Worm (Caenorhabditis elegans) whole organism, L3 larva: ENCODE results near the gene T15H9.4.

Experiments used
- R02D3.7 ChIP-seq: fragments of 150-350 bp; optimal IDR thresholded peaks from 2 replicates; lab custom pipeline; 2014; ENCODE audit warnings: missing biosample characterization, missing genetic modification characterization
- ZK546.5 ChIP-seq: sonication (generic microtip); optimal IDR thresholded peaks from 2 replicates; lab custom pipeline; 2017; ENCODE audit warnings: missing biosample characterization, missing genetic modification characterization
- aly-2 ChIP-seq: fragments of 150-350 bp; optimal IDR thresholded peaks from 2 replicates; lab custom pipeline; 2014; ENCODE audit warnings: missing biosample characterization, missing genetic modification characterization
- ama-1 ChIP-seq: fragments of 150-350 bp; optimal IDR thresholded peaks from 2 replicates; lab custom pipeline; 2018
- ceh-16 ChIP-seq: sonication (generic microtip); optimal IDR thresholded peaks from 2 replicates; lab custom pipeline; 2017; ENCODE audit warnings: missing biosample characterization, missing genetic modification characterization
- ceh-28 ChIP-seq: fragments of 150-350 bp; optimal IDR thresholded peaks from 2 replicates; lab custom pipeline; 2014; ENCODE audit warnings: missing biosample characterization, missing genetic modification reagents, missing genetic modification characterization
- ceh-82 ChIP-seq: fragments of 150-350 bp; optimal IDR thresholded peaks from 2 replicates; lab custom pipeline; 2014; ENCODE audit warnings: missing biosample characterization, missing genetic modification characterization
- ceh-9 ChIP-seq: sonication (generic microtip); optimal IDR thresholded peaks from 2 replicates; lab custom pipeline; 2018; ENCODE audit warnings: missing biosample characterization, missing genetic modification characterization
- daf-12 ChIP-seq: fragments of 150-350 bp; optimal IDR thresholded peaks from 2 replicates; lab custom pipeline; 2014; ENCODE audit warnings: missing biosample characterization, missing genetic modification reagents, missing genetic modification characterization
- egl-27 ChIP-seq: sonication (generic microtip); optimal IDR thresholded peaks from 4 replicates; lab custom pipeline; 2017; ENCODE audit warnings: missing biosample characterization, missing genetic modification reagents, missing genetic modification characterization
- egl-5 ChIP-seq: fragments of 150-350 bp; optimal IDR thresholded peaks from 2 replicates; lab custom pipeline; 2017; ENCODE audit warnings: missing biosample characterization, missing genetic modification reagents, missing genetic modification characterization, inconsistent platforms
- elt-1 ChIP-seq: fragments of 150-350 bp; optimal IDR thresholded peaks from 2 replicates; lab custom pipeline; 2014; ENCODE audit warnings: missing biosample characterization, missing genetic modification characterization
- elt-2 ChIP-seq: sonication (generic microtip); optimal IDR thresholded peaks from 2 replicates; lab custom pipeline; 2016; ENCODE audit warnings: missing genetic modification reagents, mild to moderate bottlenecking, missing genetic modification characterization, missing compliant biosample characterization
- eor-1 ChIP-seq, 2 experiments: fragments of 150-350 bp; optimal IDR thresholded peaks; 2 replicates each; lab custom pipeline; 2014 to 2018; ENCODE audit warnings: missing biosample characterization in 2 of 2, missing genetic modification characterization in 2 of 2
- fkh-10 ChIP-seq: sonication (generic microtip); optimal IDR thresholded peaks from 2 replicates; lab custom pipeline; 2017; ENCODE audit warnings: missing biosample characterization, missing genetic modification reagents, missing genetic modification characterization
- fkh-2 ChIP-seq: fragments of 150-350 bp; optimal IDR thresholded peaks from 2 replicates; lab custom pipeline; 2014; ENCODE audit warnings: missing biosample characterization, missing genetic modification reagents, missing genetic modification characterization
- fos-1 ChIP-seq: fragments of 150-350 bp; optimal IDR thresholded peaks from 2 replicates; lab custom pipeline; 2014; ENCODE audit warnings: missing biosample characterization, missing genetic modification characterization
- hmg-11 ChIP-seq: sonication (generic microtip); optimal IDR thresholded peaks from 2 replicates; lab custom pipeline; 2016; ENCODE audit warnings: missing genetic modification characterization, missing compliant biosample characterization
- jun-1 ChIP-seq: fragments of 150-350 bp; optimal IDR thresholded peaks from 2 replicates; lab custom pipeline; 2014; ENCODE audit warnings: missing biosample characterization, missing genetic modification reagents, missing genetic modification characterization
- lin-39 ChIP-seq: fragments of 150-350 bp; optimal IDR thresholded peaks from 2 replicates; lab custom pipeline; 2018; ENCODE audit warnings: missing biosample characterization, missing genetic modification reagents, missing genetic modification characterization
- lsy-12 ChIP-seq: sonication (generic microtip); optimal IDR thresholded peaks from 2 replicates; lab custom pipeline; 2016; ENCODE audit warnings: mild to moderate bottlenecking, missing genetic modification characterization, missing compliant biosample characterization
- mdl-1 ChIP-seq: fragments of 150-350 bp; optimal IDR thresholded peaks from 2 replicates; lab custom pipeline; 2014; ENCODE audit warnings: missing biosample characterization, missing genetic modification characterization
- mml-1 ChIP-seq: fragments of 150-350 bp; sonication (generic microtip); optimal IDR thresholded peaks from 3 replicates; lab custom pipeline; 2014; ENCODE audit warnings: missing biosample characterization, missing genetic modification characterization
- nfya-1 ChIP-seq: sonication (generic microtip); optimal IDR thresholded peaks from 2 replicates; lab custom pipeline; 2017; ENCODE audit warnings: missing genetic modification characterization, mild to moderate bottlenecking, missing compliant biosample characterization, antibody characterized with exemption, moderate library complexity; ENCODE audit not compliant: insufficient read depth
- nhr-11 ChIP-seq: fragments of 150-350 bp; optimal IDR thresholded peaks from 2 replicates; lab custom pipeline; 2014; ENCODE audit warnings: missing biosample characterization, missing genetic modification characterization
- nhr-23 ChIP-seq: fragments of 150-350 bp; optimal IDR thresholded peaks from 2 replicates; lab custom pipeline; 2014; ENCODE audit warnings: missing biosample characterization, missing genetic modification reagents, missing genetic modification characterization
- nhr-237 ChIP-seq: fragments of 150-350 bp; optimal IDR thresholded peaks from 2 replicates; lab custom pipeline; 2014; ENCODE audit warnings: missing biosample characterization, missing genetic modification characterization
- nhr-25 ChIP-seq: sonication (generic microtip); optimal IDR thresholded peaks from 2 replicates; lab custom pipeline; 2017; ENCODE audit warnings: missing biosample characterization, missing genetic modification characterization
- nhr-28 ChIP-seq: fragments of 150-350 bp; optimal IDR thresholded peaks from 2 replicates; lab custom pipeline; 2014; ENCODE audit warnings: missing biosample characterization, missing genetic modification characterization
- nhr-43 ChIP-seq: sonication (generic microtip); optimal IDR thresholded peaks from 2 replicates; lab custom pipeline; 2016; ENCODE audit warnings: mild to moderate bottlenecking, missing genetic modification characterization, missing compliant biosample characterization; ENCODE audit not compliant: poor library complexity, severe bottlenecking
- nhr-76 ChIP-seq: fragments of 150-350 bp; sonication (generic microtip); optimal IDR thresholded peaks from 5 replicates; lab custom pipeline; 2014; ENCODE audit warnings: missing biosample characterization, missing genetic modification characterization
- nhr-77 ChIP-seq: fragments of 150-350 bp; optimal IDR thresholded peaks from 2 replicates; lab custom pipeline; 2014; ENCODE audit warnings: missing biosample characterization, missing genetic modification characterization
- pha-4 ChIP-seq: fragments of 150-350 bp; optimal IDR thresholded peaks from 2 replicates; lab custom pipeline; 2014; ENCODE audit warnings: missing biosample characterization, missing genetic modification reagents, missing genetic modification characterization
- skn-1 ChIP-seq: fragments of 150-350 bp; optimal IDR thresholded peaks from 2 replicates; lab custom pipeline; 2014; ENCODE audit warnings: missing biosample characterization, missing genetic modification characterization
- snpc-4 ChIP-seq: fragments of 150-350 bp; optimal IDR thresholded peaks from 2 replicates; lab custom pipeline; 2014; ENCODE audit warnings: missing biosample characterization, missing genetic modification characterization
- tbx-2 ChIP-seq: sonication (generic microtip); optimal IDR thresholded peaks from 2 replicates; lab custom pipeline; 2016; ENCODE audit warnings: mild to moderate bottlenecking, missing genetic modification characterization, missing compliant biosample characterization
- unc-39 ChIP-seq: sonication (generic microtip); optimal IDR thresholded peaks from 4 replicates; lab custom pipeline; 2017; ENCODE audit warnings: missing biosample characterization, missing genetic modification characterization
- ztf-11 ChIP-seq: fragments of 150-350 bp; optimal IDR thresholded peaks from 2 replicates; lab custom pipeline; 2014; ENCODE audit warnings: missing biosample characterization, missing genetic modification characterization
- ztf-4 ChIP-seq: fragments of 150-350 bp; optimal IDR thresholded peaks from 2 replicates; lab custom pipeline; 2014; ENCODE audit warnings: missing biosample characterization, missing genetic modification characterization

T15H9.4 gene

DNA sequence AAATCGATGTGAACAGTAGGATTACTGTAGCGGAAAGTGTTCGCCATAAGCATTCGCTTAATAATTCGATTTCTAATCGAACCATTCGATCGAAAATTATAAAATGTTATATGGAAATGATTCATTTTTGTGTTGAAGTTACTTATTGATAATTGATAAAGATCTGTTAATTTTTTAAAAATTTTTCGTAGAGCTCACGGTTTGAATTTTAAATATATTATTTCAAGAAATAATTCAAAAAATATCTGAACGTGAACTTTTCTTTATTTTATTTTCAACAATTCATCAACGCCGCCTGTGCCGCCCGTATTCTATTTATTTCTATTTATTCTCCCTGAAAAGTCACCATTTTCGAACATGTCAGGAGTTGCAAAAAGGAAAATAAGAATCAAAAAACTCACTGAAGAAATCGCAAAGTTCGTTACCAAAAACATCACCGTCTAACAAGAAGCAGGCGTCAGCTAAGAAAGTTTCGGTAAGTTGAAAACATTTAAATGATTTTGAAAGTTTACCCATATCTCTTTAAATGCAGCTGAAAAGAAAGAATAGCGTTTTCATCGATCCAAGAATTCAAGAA is at the start of gene T15H9.4, which contains the start of gene T15H9.5:
T15H9.4 (plus strand) TSS at position 527 of the 577 bp plus-strand sequence.
T15H9.5 (minus strand) TSS at position 101 of the 577 bp plus-strand sequence.
- no peak for TF ChIP-seq eor-1 (tag; optimal IDR thresholded peaks at IDR 0.05; lab: Kevin White, UChicago)
- no peak for TF ChIP-seq nhr-11
- no peak for TF ChIP-seq nhr-28 (tag; lab: Kevin White, UChicago)
- TF ChIP-seq egl-27 (tag; lab: Kevin White, UChicago) = no peak
- no peak for TF ChIP-seq fkh-10 (GFP tag; lab: Kevin White, UChicago)
- TF ChIP-seq nhr-25 (tag; lab: Kevin White, UChicago) = no peak
- no peak for TF ChIP-seq mml-1 (tag; lab: Kevin White, UChicago)

DNA sequence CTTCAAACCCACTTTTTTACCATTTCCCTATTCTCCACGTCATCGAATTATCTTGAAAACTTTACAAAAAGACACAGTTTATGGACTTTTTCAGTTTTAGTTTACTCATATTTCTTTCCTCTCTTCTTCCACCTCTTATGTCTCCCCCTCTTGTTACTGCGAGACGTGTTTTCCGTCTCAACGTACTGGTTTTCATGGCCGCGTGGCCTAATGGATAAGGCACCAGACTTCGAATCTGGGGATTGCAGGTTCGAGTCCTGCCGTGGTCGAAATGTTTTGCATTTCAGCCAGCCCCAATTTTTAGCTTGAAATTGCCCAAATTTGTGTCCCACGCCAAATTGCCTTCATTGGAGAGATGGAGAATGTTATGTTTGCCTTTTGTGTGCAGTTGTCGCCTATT is 45.6 kb upstream of the T15H9.4 start:
- TF ChIP-seq pha-4 (tag; lab: Kevin White, UChicago) (peak; percentile 1), nhr-25 (tag; lab: Kevin White, UChicago) (peak; percentile 42), nhr-43 (peak; percentile 33), lsy-12 (tag; lab: Kevin White, UChicago) (peak; percentile 70), hmg-11 (peak; percentile 63), egl-27 (tag; lab: Kevin White, UChicago) (no peak), nhr-23 (tag; lab: Kevin White, UChicago) (peak; percentile 53), unc-39 (tag; lab: Kevin White, UChicago) (peak; percentile 23), skn-1 (tag; lab: Kevin White, UChicago) (no peak), elt-1 (tag; lab: Kevin White, UChicago) (no peak), nhr-77 (tag; lab: Kevin White, UChicago) (peak; percentile 72), nfya-1 (tag; lab: Kevin White, UChicago) (peak; percentile 24), R02D3.7 (tag; lab: Kevin White, UChicago) (no peak), nhr-11 (no peak), elt-2 (tag; lab: Kevin White, UChicago) (peak; percentile 37)

DNA sequence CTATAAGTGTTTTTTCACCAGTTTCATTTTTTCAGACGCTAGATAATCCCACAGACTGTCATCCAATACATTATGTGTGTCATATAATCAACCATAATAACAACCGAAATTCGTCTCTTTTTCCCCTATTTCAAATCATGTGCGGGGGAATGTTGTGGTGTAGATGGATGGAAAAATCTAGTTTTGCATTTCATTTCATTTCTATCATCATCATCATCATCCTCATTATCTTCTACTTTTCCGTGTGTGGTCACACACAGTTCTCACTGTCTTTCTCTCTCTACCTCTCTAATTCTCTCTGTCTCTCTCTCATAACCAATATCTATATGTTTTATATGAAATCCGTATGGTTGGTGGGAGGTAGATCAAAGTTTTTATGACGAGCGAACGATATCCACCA is 38.3 kb upstream of the T15H9.4 start:
- TF ChIP-seq nhr-77 (tag; lab: Kevin White, UChicago) (no peak), ama-1 (lab: Kevin White, UChicago) (no peak), nhr-23 (tag; lab: Kevin White, UChicago) (peak; percentile 54), elt-2 (tag; lab: Kevin White, UChicago) (no peak), ceh-9 (no peak), mml-1 (tag; lab: Kevin White, UChicago) (no peak), unc-39 (tag; lab: Kevin White, UChicago) (no peak)
- TF ChIP-seq, all 47 proteins: peak for 1

DNA sequence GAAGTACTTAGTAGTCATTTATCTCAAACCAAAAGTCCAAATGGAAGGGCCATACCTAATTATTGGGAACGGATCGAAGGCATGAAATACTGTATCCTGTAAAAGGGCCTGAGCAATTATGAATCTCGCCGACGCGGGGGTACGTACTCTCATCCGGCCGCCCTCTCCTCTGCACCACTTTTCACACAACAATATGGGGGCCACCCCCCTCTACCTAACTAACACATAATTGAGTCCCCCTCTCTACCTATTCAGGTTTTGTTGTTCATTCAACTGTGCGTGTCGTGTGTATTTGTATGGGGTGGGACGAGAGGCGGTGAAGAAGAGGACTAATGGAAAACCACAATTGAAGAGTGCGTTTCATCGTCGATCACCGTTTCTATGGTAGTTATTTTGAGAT is 37.3 kb upstream of the T15H9.4 start:
- TF ChIP-seq lsy-12 (tag; lab: Kevin White, UChicago) = no peak
- TF ChIP-seq fos-1 (tag; lab: Kevin White, UChicago) = no peak
- no peak for TF ChIP-seq mml-1 (tag; lab: Kevin White, UChicago)
- TF ChIP-seq mdl-1 = no peak
- TF ChIP-seq nhr-25 (tag; lab: Kevin White, UChicago) = no peak
- TF ChIP-seq snpc-4 = no peak
- no peak for TF ChIP-seq aly-2 (tag; lab: Kevin White, UChicago)
- TF ChIP-seq nhr-28 (tag; lab: Kevin White, UChicago) = no peak
- no peak for TF ChIP-seq jun-1
- no peak for TF ChIP-seq nhr-76 (tag; lab: Kevin White, UChicago)
- TF ChIP-seq fkh-2 (tag; lab: Kevin White, UChicago) = no peak
- no peak for TF ChIP-seq ceh-28
- TF ChIP-seq pha-4 (tag; lab: Kevin White, UChicago) = no peak
- no peak for TF ChIP-seq egl-5 (tag; lab: Kevin White, UChicago)

DNA sequence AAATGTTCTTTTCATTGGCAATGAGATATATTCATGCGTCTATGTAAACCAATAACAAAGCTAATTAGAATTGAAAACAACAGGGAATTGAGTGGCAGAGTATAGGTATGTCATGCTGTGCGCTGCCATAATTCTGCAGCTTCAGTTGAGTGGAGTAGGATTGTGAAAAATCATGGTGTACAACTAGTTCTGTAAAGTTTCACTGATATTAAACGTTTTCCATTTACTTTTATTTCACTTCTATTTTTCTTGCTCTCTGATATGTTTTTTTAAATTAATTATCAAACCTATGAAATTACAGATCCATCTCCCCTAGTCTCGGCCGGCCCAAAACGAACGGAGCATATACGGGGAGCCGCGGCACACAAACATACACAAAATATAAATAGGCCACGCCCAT is 36.0 kb upstream of the T15H9.4 start, which contains the start of gene exc-7:
exc-7 (plus strand) TSS at position 301 of the 400 bp plus-strand sequence.
- TF ChIP-seq lin-39 (no peak), hmg-11 (no peak), nhr-237 (no peak), nhr-43 (no peak), ztf-4 (tag; lab: Kevin White, UChicago) (no peak), nhr-23 (tag; lab: Kevin White, UChicago) (no peak), ZK546.5 (tag; lab: Kevin White, UChicago) (no peak), tbx-2 (no peak), ztf-11 (tag; lab: Kevin White, UChicago) (no peak), mml-1 (tag; lab: Kevin White, UChicago) (no peak), ceh-82 (no peak), skn-1 (tag; lab: Kevin White, UChicago) (no peak), daf-12 (no peak), R02D3.7 (tag; lab: Kevin White, UChicago) (no peak), lsy-12 (tag; lab: Kevin White, UChicago) (no peak), fos-1 (tag; lab: Kevin White, UChicago) (no peak), ceh-16 (tag; lab: Kevin White, UChicago) (no peak), egl-5 (tag; lab: Kevin White, UChicago) (no peak), nhr-77 (tag; lab: Kevin White, UChicago) (no peak)
- TF ChIP-seq, all 47 proteins: peak for 0
